Worm (Caenorhabditis elegans): ENCODE measurements around the gene asb-2.

DNA sequence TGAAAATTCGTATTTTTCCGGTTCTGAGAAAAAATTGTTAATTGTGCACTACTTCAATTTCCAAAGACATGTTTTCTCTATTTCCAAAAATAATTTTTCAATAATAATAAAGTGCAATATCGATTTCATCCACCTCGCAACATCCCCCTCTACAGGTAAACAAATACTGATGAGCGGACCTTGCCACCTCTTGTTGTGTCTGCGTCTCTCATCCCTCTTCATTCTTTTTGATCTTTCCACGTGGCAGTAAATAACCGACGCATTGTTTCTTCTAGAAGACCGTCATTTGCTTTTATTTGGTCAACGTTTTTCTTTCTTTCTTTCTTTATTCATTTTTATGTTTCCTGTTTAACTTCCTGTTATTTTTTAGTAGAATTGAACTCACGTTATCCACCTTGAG, 33.7 kb downstream of the asb-2 start:
- TF ChIP-seq nhr-12 (tag; optimal IDR thresholded peaks at IDR 0.05) (no peak), unc-62 (GFP tag; optimal IDR thresholded peaks at IDR 0.05) (no peak), ces-1 (GFP tag; optimal IDR thresholded peaks at IDR 0.05) (no peak)
